In the genomic region with DNA sequence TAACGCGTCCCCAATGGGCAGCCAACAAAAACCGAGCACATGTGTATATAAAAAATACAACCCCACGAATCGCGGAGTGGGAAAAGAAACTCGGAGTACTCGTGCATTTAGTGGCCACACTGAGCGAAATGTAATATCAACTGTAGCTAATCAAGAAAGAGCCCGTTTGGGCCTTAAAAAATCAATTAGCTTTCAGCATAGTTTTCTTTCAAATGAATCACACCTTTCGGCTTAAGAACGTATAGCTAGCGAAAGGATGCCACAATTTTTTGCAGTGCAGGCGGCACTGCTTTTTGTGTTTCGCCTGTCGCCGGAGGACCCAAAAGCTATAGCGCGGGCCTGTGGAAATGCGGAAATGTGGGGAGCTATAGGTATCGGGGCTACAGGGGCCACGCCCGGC, we compare ENCODE assay signal across 1 fruit fly cellular context.
TF ChIP-seq lines count a peak whose summit lies in the region.

No protein-coding gene starts in this region.

TF ChIP-seq in whole organism, embryonic, 481 proteins besides CTCF, POLR2A, EP300 and RAD21 (continued from another document and continues in another):
- TF ChIP-seq CG3838 (GFP tag; optimal IDR thresholded peaks at IDR 0.05; lab: Kevin White, UChicago) (no peak), sens (GFP tag; lab: Kevin White, UChicago) (no peak), rib (GFP tag; IDR thresholded peaks at IDR 0.05; lab: Robert Waterston, UW) (no peak), CG2678 (tag; optimal IDR thresholded peaks at IDR 0.05; lab: Kevin White, UChicago) (peak; percentile 63), CG31388 (GFP tag; optimal IDR thresholded peaks at IDR 0.05; lab: Kevin White, UChicago) (no peak), al (GFP tag; IDR thresholded peaks at IDR 0.05; lab: Robert Waterston, UW) (no peak), CG10565 (GFP tag; optimal IDR thresholded peaks at IDR 0.05; lab: Kevin White, UChicago) (no peak), ssp (GFP tag; IDR thresholded peaks at IDR 0.05; lab: Robert Waterston, UW) (0 out of 2 replicates have a peak, but pooled peaks have one; percentile 21), stwl (tag; optimal IDR thresholded peaks at IDR 0.05; lab: Kevin White, UChicago) (no peak), lmd (GFP tag; IDR thresholded peaks at IDR 0.05; lab: Robert Waterston, UW) (peak; percentile 58), emc (GFP tag; optimal IDR thresholded peaks at IDR 0.05; lab: Kevin White, UChicago) (no peak), CG8478 (optimal IDR thresholded peaks at IDR 0.05; lab: Kevin White, UChicago) (no peak), phol (tag; optimal IDR thresholded peaks at IDR 0.05; lab: Kevin White, UChicago) (peak; percentile 43), Six4 (GFP tag; optimal IDR thresholded peaks at IDR 0.05; lab: Kevin White, UChicago) (no peak), cwo (GFP tag; optimal IDR thresholded peaks at IDR 0.05; lab: Kevin White, UChicago) (peak; percentile 42), CG12299 (tag; optimal IDR thresholded peaks at IDR 0.05; lab: Kevin White, UChicago) (no peak), Neu2 (GFP tag; optimal IDR thresholded peaks at IDR 0.05; lab: Kevin White, UChicago; ENCODE audit: borderline replicate concordance) (no peak), CG8944 (GFP tag; optimal IDR thresholded peaks at IDR 0.05; lab: Kevin White, UChicago) (peak; percentile 31), CG15073 (GFP tag; optimal IDR thresholded peaks at IDR 0.05; lab: Kevin White, UChicago) (no peak), dmrt99B (tag; optimal IDR thresholded peaks at IDR 0.05; lab: Kevin White, UChicago) (peak; percentile 67), Awh (GFP tag; IDR thresholded peaks at IDR 0.05; lab: Robert Waterston, UW) (no peak), H15 (GFP tag; IDR thresholded peaks at IDR 0.05; lab: Robert Waterston, UW) (no peak), nmo (GFP tag; optimal IDR thresholded peaks at IDR 0.05; lab: Kevin White, UChicago) (peak; percentile 20), esg (GFP tag; conservative IDR thresholded peaks at IDR 0.05; lab: Robert Waterston, UW) (no peak), odd (GFP tag; optimal IDR thresholded peaks at IDR 0.05; lab: Kevin White, UChicago) (no peak), cato (GFP tag; optimal IDR thresholded peaks at IDR 0.05; lab: Kevin White, UChicago; ENCODE audit: borderline replicate concordance) (no peak), CG4404 (GFP tag; IDR thresholded peaks at IDR 0.05; lab: Robert Waterston, UW) (no peak), scrt (GFP tag; optimal IDR thresholded peaks at IDR 0.05; lab: Kevin White, UChicago) (peak; percentile 21), yki (optimal IDR thresholded peaks at IDR 0.05; lab: Kevin White, UChicago) (no peak), knrl (GFP tag; IDR thresholded peaks at IDR 0.05; lab: Robert Waterston, UW; ENCODE audit: partially characterized antibody) (no peak), btn (GFP tag; optimal IDR thresholded peaks at IDR 0.05; lab: Kevin White, UChicago) (peak; percentile 28), Hey (tag; optimal IDR thresholded peaks at IDR 0.05; lab: Kevin White, UChicago) (no peak), bsh (GFP tag; optimal IDR thresholded peaks at IDR 0.05; lab: Kevin White, UChicago) (peak in 1 of 2 experiments; percentile 37), NfI (GFP tag; optimal IDR thresholded peaks at IDR 0.05; lab: Kevin White, UChicago) (peak; percentile 18), sob (GFP tag; IDR thresholded peaks at IDR 0.05; lab: Robert Waterston, UW) (0 out of 2 replicates have a peak, but pooled peaks have one; percentile 25), lov (optimal IDR thresholded peaks at IDR 0.05; lab: Kevin White, UChicago) (no peak), lov (GFP tag; IDR thresholded peaks at IDR 0.05; lab: Robert Waterston, UW) (no peak), wek (GFP tag; optimal IDR thresholded peaks at IDR 0.05; lab: Kevin White, UChicago) (no peak), ftz-f1 (GFP tag; optimal IDR thresholded peaks at IDR 0.05; lab: Kevin White, UChicago) (no peak), trh (GFP tag; optimal IDR thresholded peaks at IDR 0.05; lab: Kevin White, UChicago) (no peak), CG12155 (GFP tag; optimal IDR thresholded peaks at IDR 0.05; lab: Kevin White, UChicago) (no peak), lab (GFP tag; optimal IDR thresholded peaks at IDR 0.05; lab: Kevin White, UChicago) (peak; percentile 77), ewg (GFP tag; optimal IDR thresholded peaks at IDR 0.05; lab: Kevin White, UChicago) (peak; percentile 8), CG7271 (tag; optimal IDR thresholded peaks at IDR 0.05; lab: Kevin White, UChicago) (no peak), hkb (optimal IDR thresholded peaks at IDR 0.05; lab: Kevin White, UChicago) (no peak), hkb (GFP tag; IDR thresholded peaks at IDR 0.05; lab: Robert Waterston, UW) (peak; percentile 21; the same call in 1 of the 2 replicates), Med (GFP tag; lab: Kevin White, UChicago) (peak; percentile 87), H2.0 (GFP tag; IDR thresholded peaks at IDR 0.05; lab: Robert Waterston, UW) (0 out of 2 replicates have a peak, but pooled peaks have one; percentile 14), CG30431 (GFP tag; optimal IDR thresholded peaks at IDR 0.05; lab: Kevin White, UChicago) (no peak), CG4730 (GFP tag; IDR thresholded peaks at IDR 0.05; lab: Robert Waterston, UW) (no peak), CG13123 (GFP tag; optimal IDR thresholded peaks at IDR 0.05; lab: Kevin White, UChicago) (no peak), her (GFP tag; optimal IDR thresholded peaks at IDR 0.05; lab: Kevin White, UChicago) (no peak), bab2 (GFP tag; optimal IDR thresholded peaks at IDR 0.05; lab: Kevin White, UChicago) (peak; percentile 25), crc (GFP tag; optimal IDR thresholded peaks at IDR 0.05; lab: Kevin White, UChicago) (no peak), fu2 (GFP tag; optimal IDR thresholded peaks at IDR 0.05; lab: Kevin White, UChicago) (no peak), zfh1 (GFP tag; IDR thresholded peaks at IDR 0.05; lab: Robert Waterston, UW) (0 out of 3 replicates have a peak, but pooled peaks have one; percentile 15), CG10979 (tag; optimal IDR thresholded peaks at IDR 0.05; lab: Kevin White, UChicago) (peak; percentile 19), BEAF-32 (GFP tag; optimal IDR thresholded peaks at IDR 0.05; lab: Kevin White, UChicago) (no peak), CG12744 (GFP tag; optimal IDR thresholded peaks at IDR 0.05; lab: Kevin White, UChicago) (no peak), amos (GFP tag; IDR thresholded peaks at IDR 0.05; lab: Robert Waterston, UW; ENCODE audit: partially characterized antibody) (no peak), CG5245 (GFP tag; optimal IDR thresholded peaks at IDR 0.05; lab: Kevin White, UChicago) (no peak), CG7963 (GFP tag; IDR thresholded peaks at IDR 0.05; lab: Robert Waterston, UW; ENCODE audit: partially characterized antibody) (no peak), CG18619 (GFP tag; optimal IDR thresholded peaks at IDR 0.05; lab: Kevin White, UChicago) (peak; percentile 28), Mrtf (GFP tag; IDR thresholded peaks at IDR 0.05; lab: Robert Waterston, UW) (0 out of 3 replicates have a peak, but pooled peaks have one; percentile 36), CG16815 (GFP tag; optimal IDR thresholded peaks at IDR 0.05; lab: Kevin White, UChicago) (no peak), CG12391 (tag; optimal IDR thresholded peaks at IDR 0.05; lab: Kevin White, UChicago) (no peak), CG3847 (GFP tag; IDR thresholded peaks at IDR 0.05; lab: Robert Waterston, UW) (no peak), Sox100B (GFP tag; optimal IDR thresholded peaks at IDR 0.05; lab: Kevin White, UChicago) (no peak), CG4820 (GFP tag; optimal IDR thresholded peaks at IDR 0.05; lab: Kevin White, UChicago) (peak; percentile 2), hb (GFP tag; IDR thresholded peaks at IDR 0.05; lab: Robert Waterston, UW; ENCODE audit: partially characterized antibody) (no peak), CG10462 (GFP tag; optimal IDR thresholded peaks at IDR 0.05; lab: Kevin White, UChicago) (no peak), dysf (GFP tag; IDR thresholded peaks at IDR 0.05; lab: Robert Waterston, UW) (peak; percentile 62; the same call in 2 of the 3 replicates), CG2712 (tag; optimal IDR thresholded peaks at IDR 0.05; lab: Kevin White, UChicago) (peak; percentile 15), CG17912 (GFP tag; optimal IDR thresholded peaks at IDR 0.05; lab: Kevin White, UChicago) (no peak), CG10321 (GFP tag; IDR thresholded peaks at IDR 0.05; lab: Robert Waterston, UW) (no peak), pan (optimal IDR thresholded peaks at IDR 0.05; lab: Kevin White, UChicago) (no peak), pan (GFP tag; optimal IDR thresholded peaks at IDR 0.05 in 1 of 2, IDR thresholded peaks at IDR 0.05 in 1 of 2) (no peak), dan (GFP tag; IDR thresholded peaks at IDR 0.05; lab: Robert Waterston, UW) (no peak), Hr39 (optimal IDR thresholded peaks at IDR 0.05; lab: Kevin White, UChicago) (no peak), crol (GFP tag; IDR thresholded peaks at IDR 0.05; lab: Robert Waterston, UW) (no peak), Nf-YC (tag; optimal IDR thresholded peaks at IDR 0.05; lab: Kevin White, UChicago) (no peak), grau (tag; optimal IDR thresholded peaks at IDR 0.05; lab: Kevin White, UChicago) (peak; percentile 37), HLHmδ (GFP tag; optimal IDR thresholded peaks at IDR 0.05; lab: Kevin White, UChicago) (no peak), Optix (GFP tag; IDR thresholded peaks at IDR 0.05; lab: Robert Waterston, UW) (peak; percentile 48; the same call in 1 of the 3 replicates), CG10274 (GFP tag; optimal IDR thresholded peaks at IDR 0.05; lab: Kevin White, UChicago) (no peak), CG6683 (GFP tag; optimal IDR thresholded peaks at IDR 0.05; lab: Kevin White, UChicago) (no peak), ara (GFP tag; IDR thresholded peaks at IDR 0.05; lab: Robert Waterston, UW) (no peak), pzg (GFP tag; optimal IDR thresholded peaks at IDR 0.05; lab: Kevin White, UChicago) (no peak), CG11085 (GFP tag; IDR thresholded peaks at IDR 0.05; lab: Robert Waterston, UW) (no peak), Dip3 (GFP tag; optimal IDR thresholded peaks at IDR 0.05; lab: Kevin White, UChicago) (no peak), CG4424 (GFP tag; optimal IDR thresholded peaks at IDR 0.05; lab: Kevin White, UChicago) (peak; percentile 12), gro (GFP tag; optimal IDR thresholded peaks at IDR 0.05; lab: Kevin White, UChicago) (no peak), CG12219 (GFP tag; optimal IDR thresholded peaks at IDR 0.05; lab: Kevin White, UChicago) (no peak), CG11093 (GFP tag; IDR thresholded peaks at IDR 0.05; lab: Robert Waterston, UW) (no peak), run (tag; optimal IDR thresholded peaks at IDR 0.05; lab: Kevin White, UChicago) (no peak), zfh2 (GFP tag; optimal IDR thresholded peaks at IDR 0.05; lab: Kevin White, UChicago) (no peak), jumu (GFP tag; optimal IDR thresholded peaks at IDR 0.05; lab: Kevin White, UChicago) (no peak), C15 (GFP tag; IDR thresholded peaks at IDR 0.05; lab: Robert Waterston, UW) (no peak), HmgD (GFP tag; optimal IDR thresholded peaks at IDR 0.05; lab: Kevin White, UChicago) (no peak), Elba2 (GFP tag; optimal IDR thresholded peaks at IDR 0.05; lab: Kevin White, UChicago) (no peak), wdn (GFP tag; IDR thresholded peaks at IDR 0.05; lab: Robert Waterston, UW) (0 out of 2 replicates have a peak, but pooled peaks have one; percentile 15), ems (GFP tag; optimal IDR thresholded peaks at IDR 0.05; lab: Kevin White, UChicago) (no peak), CG6272 (GFP tag; IDR thresholded peaks at IDR 0.05; lab: Robert Waterston, UW) (no peak), CG8359 (GFP tag; optimal IDR thresholded peaks at IDR 0.05; lab: Kevin White, UChicago; ENCODE audit: borderline replicate concordance) (no peak), p53 (GFP tag; optimal IDR thresholded peaks at IDR 0.05; lab: Kevin White, UChicago) (no peak), Side (GFP tag; optimal IDR thresholded peaks at IDR 0.05; lab: Kevin White, UChicago) (no peak), ci (GFP tag; IDR thresholded peaks at IDR 0.05; lab: Robert Waterston, UW) (peak; percentile 56; the same call in 1 of the 3 replicates), CG12769 (tag; optimal IDR thresholded peaks at IDR 0.05; lab: Kevin White, UChicago) (peak; percentile 12), Gsc (GFP tag; IDR thresholded peaks at IDR 0.05; lab: Robert Waterston, UW) (no peak), CG3065 (GFP tag; optimal IDR thresholded peaks at IDR 0.05; lab: Kevin White, UChicago) (no peak), croc (GFP tag; conservative IDR thresholded peaks at IDR 0.05; lab: Robert Waterston, UW) (no peak), tap (tag; optimal IDR thresholded peaks at IDR 0.05; lab: Kevin White, UChicago) (no peak), GATAe (GFP tag; conservative IDR thresholded peaks at IDR 0.05; lab: Robert Waterston, UW) (no peak), CG16863 (GFP tag; optimal IDR thresholded peaks at IDR 0.05; lab: Kevin White, UChicago) (peak; percentile 24), CG32772 (GFP tag; IDR thresholded peaks at IDR 0.05; lab: Robert Waterston, UW) (peak; percentile 40; the same call in 1 of the 2 replicates), CG2120 (GFP tag; optimal IDR thresholded peaks at IDR 0.05; lab: Kevin White, UChicago) (peak; percentile 56), CG10366 (GFP tag; IDR thresholded peaks at IDR 0.05; lab: Robert Waterston, UW) (peak; percentile 42; the same call in 1 of the 2 replicates), ase (GFP tag; IDR thresholded peaks at IDR 0.05; lab: Robert Waterston, UW) (no peak), Dbx (GFP tag; IDR thresholded peaks at IDR 0.05; lab: Robert Waterston, UW) (peak; percentile 47; the same call in 1 of the 3 replicates), mam (GFP tag; optimal IDR thresholded peaks at IDR 0.05; lab: Kevin White, UChicago) (no peak), wor (GFP tag; IDR thresholded peaks at IDR 0.05; lab: Robert Waterston, UW) (no peak), zen (tag; optimal IDR thresholded peaks at IDR 0.05; lab: Kevin White, UChicago) (no peak), MTF-1 (GFP tag; optimal IDR thresholded peaks at IDR 0.05; lab: Kevin White, UChicago; ENCODE audit: borderline replicate concordance) (no peak), CG18764 (GFP tag; optimal IDR thresholded peaks at IDR 0.05; lab: Kevin White, UChicago) (no peak), Sox102F (GFP tag; optimal IDR thresholded peaks at IDR 0.05; lab: Kevin White, UChicago) (peak; percentile 55), pho (GFP tag; optimal IDR thresholded peaks at IDR 0.05; lab: Kevin White, UChicago) (no peak), CG33213 (GFP tag; optimal IDR thresholded peaks at IDR 0.05; lab: Kevin White, UChicago) (no peak), Doc3 (GFP tag; IDR thresholded peaks at IDR 0.05; lab: Robert Waterston, UW; ENCODE audit: partially characterized antibody) (no peak), Scr (GFP tag; IDR thresholded peaks at IDR 0.05; lab: Robert Waterston, UW; ENCODE audit: partially characterized antibody) (no peak)
